Worm (Caenorhabditis elegans): ENCODE data around the gene dec-7.
A peak's percentile ranks its signal among the peaks of the same experiment; 100 is the strongest.

dec-7 gene

ce11 chrIII:9928777-9929176 is 3.4 kb upstream of the dec-7 start, which contains the start of gene ttr-1:
TSS of gene ttr-1 (plus strand) at chrIII:9929077.
- TF ChIP-seq alr-1 (tag; optimal IDR thresholded peaks at IDR 0.05): no peak
- TF ChIP-seq ztf-4 (tag; optimal IDR thresholded peaks at IDR 0.05): no peak
- no peak for TF ChIP-seq ztf-11 (tag; optimal IDR thresholded peaks at IDR 0.05)
- TF ChIP-seq nhr-129 (tag; optimal IDR thresholded peaks at IDR 0.05): no peak
- TF ChIP-seq ZK546.5 (tag; optimal IDR thresholded peaks at IDR 0.05): no peak
- TF ChIP-seq C34F6.9 (tag; optimal IDR thresholded peaks at IDR 0.05): no peak
- no peak for TF ChIP-seq F13H6.1 (tag; optimal IDR thresholded peaks at IDR 0.05)
- no peak for TF ChIP-seq Y55F3AM.14 (GFP tag; optimal IDR thresholded peaks at IDR 0.05)
- TF ChIP-seq sem-4 (tag; optimal IDR thresholded peaks at IDR 0.05): no peak
- no peak for TF ChIP-seq nhr-25 (tag; optimal IDR thresholded peaks at IDR 0.05)
- no peak for TF ChIP-seq R02D3.7 (tag; optimal IDR thresholded peaks at IDR 0.05)
- TF ChIP-seq sma-3 (GFP tag; optimal IDR thresholded peaks at IDR 0.05): no peak

- TF ChIP-seq alr-1 (tag; optimal IDR thresholded peaks at IDR 0.05) (no peak), ZK546.5 (tag; optimal IDR thresholded peaks at IDR 0.05) (no peak), nhr-25 (tag; optimal IDR thresholded peaks at IDR 0.05) (no peak), fos-1 (tag; optimal IDR thresholded peaks at IDR 0.05) (no peak), nhr-10 (tag; optimal IDR thresholded peaks at IDR 0.05) (no peak), ztf-11 (tag; optimal IDR thresholded peaks at IDR 0.05) (no peak), nhr-237 (tag; optimal IDR thresholded peaks at IDR 0.05) (no peak), lin-11 (tag; optimal IDR thresholded peaks at IDR 0.05) (no peak)
Observed at ce11 chrIII:9929525-9929924, 2.7 kb upstream of the dec-7 start.

ce11 chrIII:9930406-9930805 is 1.8 kb upstream of the dec-7 start:
- TF ChIP-seq elt-1 (tag; optimal IDR thresholded peaks at IDR 0.05) (no peak), nhr-11 (tag; optimal IDR thresholded peaks at IDR 0.05) (no peak), Y55F3AM.14 (GFP tag; optimal IDR thresholded peaks at IDR 0.05) (no peak), crh-2 (tag; optimal IDR thresholded peaks at IDR 0.05) (peak; percentile 52), ceh-82 (tag; optimal IDR thresholded peaks at IDR 0.05) (no peak), mbf-1 (tag; optimal IDR thresholded peaks at IDR 0.05) (no peak), C34F6.9 (tag; optimal IDR thresholded peaks at IDR 0.05) (no peak), sem-4 (tag; optimal IDR thresholded peaks at IDR 0.05) (no peak), blmp-1 (tag; optimal IDR thresholded peaks at IDR 0.05; ENCODE audit: insufficient read depth) (no peak), lin-11 (tag; optimal IDR thresholded peaks at IDR 0.05) (no peak), fos-1 (tag; optimal IDR thresholded peaks at IDR 0.05) (peak; percentile 69), egl-27 (tag; optimal IDR thresholded peaks at IDR 0.05) (no peak), gmeb-1 (tag; optimal IDR thresholded peaks at IDR 0.05) (peak; percentile 2), alr-1 (tag; optimal IDR thresholded peaks at IDR 0.05) (no peak), lin-39 (tag; optimal IDR thresholded peaks at IDR 0.05) (no peak), nhr-10 (tag; optimal IDR thresholded peaks at IDR 0.05) (no peak), nhr-25 (tag; optimal IDR thresholded peaks at IDR 0.05) (no peak), F13H6.1 (tag; optimal IDR thresholded peaks at IDR 0.05) (peak; percentile 54), sma-9 (GFP tag; optimal IDR thresholded peaks at IDR 0.05) (peak; percentile 43), sma-9 (tag; optimal IDR thresholded peaks at IDR 0.05) (no peak), skn-1 (tag; optimal IDR thresholded peaks at IDR 0.05) (no peak), dmd-4 (tag; optimal IDR thresholded peaks at IDR 0.05) (no peak)

- no peak for TF ChIP-seq fos-1 (tag; optimal IDR thresholded peaks at IDR 0.05)
- no peak for TF ChIP-seq mbf-1 (tag; optimal IDR thresholded peaks at IDR 0.05)
- no peak for TF ChIP-seq zag-1 (tag; optimal IDR thresholded peaks at IDR 0.05)
- no peak for TF ChIP-seq nhr-12 (tag; optimal IDR thresholded peaks at IDR 0.05)
- TF ChIP-seq nhr-77 (tag; optimal IDR thresholded peaks at IDR 0.05): no peak
Observed at ce11 chrIII:9941020-9941674, 8.9 kb downstream of the dec-7 start, which contains the start of the genes K03H1.9 and K03H1.12. TSS of gene K03H1.9 (minus strand) at chrIII:9941490. TSS of gene K03H1.12 (plus strand) at chrIII:9941624.

- no peak for TF ChIP-seq mbf-1 (tag; optimal IDR thresholded peaks at IDR 0.05)
- TF ChIP-seq crh-2 (tag; optimal IDR thresholded peaks at IDR 0.05): no peak
- no peak for TF ChIP-seq nhr-129 (tag; optimal IDR thresholded peaks at IDR 0.05)
- no peak for TF ChIP-seq ceh-82 (tag; optimal IDR thresholded peaks at IDR 0.05)
Observed at ce11 chrIII:9944723-9945122, 12.5 kb downstream of the dec-7 start, which contains the start of gene gln-2. TSS of gene gln-2 (minus strand) at chrIII:9944823.

Data from whole organism, L2 larva.